Fruit fly (Drosophila melanogaster) whole organism, adult: Measurements from ENCODE around the gene Rfk.
A peak's percentile ranks its signal among the peaks of the same experiment; 100 is the strongest.

Experiments
- CG11617 ChIP-seq: fragments of 200-800 bp; sonication (Bioruptor generic); optimal IDR thresholded peaks from 2 replicates; lab custom pipeline; 2017; ENCODE audit warnings: mild to moderate bottlenecking, missing biosample characterization, missing genetic modification reagents, missing genetic modification characterization
- CG12768 ChIP-seq: fragments of 200-800 bp; sonication (Bioruptor generic); optimal IDR thresholded peaks from 2 replicates; lab custom pipeline; 2017; ENCODE audit warnings: missing biosample characterization, missing genetic modification characterization, mild to moderate bottlenecking, moderate library complexity, missing genetic modification reagents
- CG14711 ChIP-seq: fragments of 200-800 bp; sonication (Bioruptor generic); optimal IDR thresholded peaks from 2 replicates; lab custom pipeline; 2018; ENCODE audit warnings: missing biosample characterization, mild to moderate bottlenecking, missing genetic modification characterization, moderate library complexity
- CG1620 ChIP-seq: fragments of 200-800 bp; sonication (Bioruptor generic); optimal IDR thresholded peaks from 2 replicates; lab custom pipeline; 2016; ENCODE audit warnings: missing biosample characterization, missing genetic modification characterization
- CG33017 ChIP-seq: fragments of 200-800 bp; sonication (Bioruptor generic); optimal IDR thresholded peaks from 2 replicates; lab custom pipeline; 2018; ENCODE audit warnings: missing biosample characterization, mild to moderate bottlenecking, missing genetic modification characterization, moderate library complexity
- CG5204 ChIP-seq: fragments of 200-800 bp; sonication (Bioruptor generic); optimal IDR thresholded peaks from 2 replicates; lab custom pipeline; 2016; ENCODE audit warnings: missing biosample characterization, missing genetic modification characterization
- CG7045 ChIP-seq: fragments of 200-800 bp; sonication (Bioruptor generic); optimal IDR thresholded peaks from 2 replicates; lab custom pipeline; 2017; ENCODE audit warnings: missing biosample characterization, mild to moderate bottlenecking, missing genetic modification characterization
- CG7101 ChIP-seq: fragments of 200-800 bp; sonication (Bioruptor generic); optimal IDR thresholded peaks from 2 replicates; lab custom pipeline; 2018; ENCODE audit warnings: missing biosample characterization, mild to moderate bottlenecking, missing genetic modification characterization, moderate library complexity
- Clk ChIP-seq: fragments of 200-800 bp; sonication (Bioruptor generic); optimal IDR thresholded peaks from 2 replicates; lab custom pipeline; 2017; ENCODE audit warnings: missing biosample characterization, missing genetic modification characterization
- Crg-1 ChIP-seq: fragments of 200-800 bp; sonication (Bioruptor generic); optimal IDR thresholded peaks from 2 replicates; lab custom pipeline; 2016; ENCODE audit warnings: missing biosample characterization, missing genetic modification characterization
- Hr96 ChIP-seq: fragments of 200-800 bp; sonication (Bioruptor generic); optimal IDR thresholded peaks from 2 replicates; lab custom pipeline; 2016; ENCODE audit warnings: missing biosample characterization, missing genetic modification characterization
- Mnt ChIP-seq: fragments of 200-800 bp; sonication (Bioruptor generic); optimal IDR thresholded peaks from 2 replicates; lab custom pipeline; 2016; ENCODE audit warnings: missing biosample characterization, mild to moderate bottlenecking, missing genetic modification characterization
- bab1 ChIP-seq: fragments of 200-800 bp; sonication (Bioruptor generic); optimal IDR thresholded peaks from 3 replicates; lab custom pipeline; 2019; ENCODE audit warnings: missing biosample characterization, mild to moderate bottlenecking, missing genetic modification characterization, moderate library complexity
- cic ChIP-seq: fragments of 200-800 bp; sonication (Bioruptor generic); optimal IDR thresholded peaks from 2 replicates; lab custom pipeline; 2017; ENCODE audit warnings: missing biosample characterization, mild to moderate bottlenecking, missing genetic modification characterization, moderate library complexity
- cnc ChIP-seq, 2 experiments: fragments of >200 bp; optimal IDR thresholded peaks; 2 replicates each; lab custom pipeline; 2017
- kay ChIP-seq: fragments of 200-800 bp; sonication (Bioruptor generic); peaks from one replicate; lab custom pipeline; 2016; ENCODE audit warnings: missing biosample characterization, missing genetic modification characterization, borderline replicate concordance
- ovo ChIP-seq: fragments of 200-800 bp; sonication (Bioruptor generic); optimal IDR thresholded peaks from 2 replicates; lab custom pipeline; 2016; ENCODE audit warnings: missing biosample characterization, missing genetic modification characterization
- pad ChIP-seq: fragments of 200-800 bp; sonication (Bioruptor generic); optimal IDR thresholded peaks from 3 replicates; lab custom pipeline; 2017; ENCODE audit warnings: missing biosample characterization, missing genetic modification characterization, mild to moderate bottlenecking, moderate library complexity, missing genetic modification reagents
- tj ChIP-seq: fragments of 200-800 bp; sonication (Bioruptor generic); optimal IDR thresholded peaks from 3 replicates; lab custom pipeline; 2017; ENCODE audit warnings: missing biosample characterization, mild to moderate bottlenecking, missing genetic modification characterization, moderate library complexity
- toe ChIP-seq: fragments of 200-800 bp; sonication (Bioruptor generic); optimal IDR thresholded peaks from 2 replicates; lab custom pipeline; 2016; ENCODE audit warnings: missing biosample characterization, missing genetic modification characterization

The Rfk gene

DNA sequence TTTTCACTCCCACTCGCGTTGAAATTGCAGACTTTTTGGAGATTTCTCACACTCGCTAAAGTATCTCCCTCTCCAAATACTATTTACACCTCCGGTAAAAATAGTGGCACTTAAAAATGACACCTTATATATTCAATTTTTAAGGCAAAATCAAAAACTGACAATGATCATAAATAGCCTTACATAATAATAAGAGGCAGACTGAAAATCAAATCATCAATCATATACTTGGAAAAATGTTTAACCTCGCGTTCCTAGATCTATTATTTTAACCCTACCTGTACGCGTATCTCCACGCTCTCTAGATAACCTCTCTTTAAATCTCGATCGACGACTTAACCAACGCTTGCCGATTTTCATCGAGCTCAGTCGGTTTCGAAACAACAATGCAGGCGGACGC is 17.6 kb downstream of the Rfk start:
- TF ChIP-seq bab1 (GFP tag; lab: Kevin White, UChicago): peak; percentile 89
- peak; percentile 25 for TF ChIP-seq CG5204 (GFP tag; lab: Kevin White, UChicago)
- TF ChIP-seq Hr96 (GFP tag; lab: Kevin White, UChicago): no peak
- no peak for TF ChIP-seq ovo
- TF ChIP-seq Mnt (GFP tag; lab: Kevin White, UChicago): no peak
- TF ChIP-seq CG33017: peak; percentile 14
- peak; percentile 46 for TF ChIP-seq CG14711 (tag; lab: Kevin White, UChicago)

DNA sequence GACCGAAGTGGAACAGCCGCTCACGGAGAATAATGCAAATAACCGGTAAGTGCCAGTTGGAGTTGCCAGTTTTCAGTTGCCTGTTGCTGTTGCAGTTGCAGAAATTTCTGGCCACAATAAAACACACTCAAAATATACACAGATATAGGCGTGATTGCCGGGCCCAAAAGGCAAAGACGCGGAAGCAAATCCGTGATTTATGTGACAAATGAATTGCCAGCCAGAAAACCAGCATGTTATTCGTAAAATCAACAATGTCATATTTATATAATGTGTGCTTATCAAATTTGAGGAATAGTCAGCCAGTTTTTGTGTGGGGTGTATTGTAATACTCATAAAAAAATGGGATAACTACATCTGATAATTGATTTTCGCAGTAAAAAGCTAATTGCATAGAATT is 18.5 kb downstream of the Rfk start:
- TF ChIP-seq bab1 (GFP tag; lab: Kevin White, UChicago): no peak
- TF ChIP-seq Clk (GFP tag; lab: Kevin White, UChicago): no peak
- no peak for TF ChIP-seq CG11617 (GFP tag; lab: Kevin White, UChicago)
- TF ChIP-seq pad: no peak
- TF ChIP-seq cic (GFP tag; lab: Kevin White, UChicago): no peak
- no peak for TF ChIP-seq CG33017
- no peak for TF ChIP-seq CG12768 (GFP tag; lab: Kevin White, UChicago)
- TF ChIP-seq Mnt (GFP tag; lab: Kevin White, UChicago): no peak
- no peak for TF ChIP-seq CG14711 (tag; lab: Kevin White, UChicago)
- no peak for TF ChIP-seq Hr96 (GFP tag; lab: Kevin White, UChicago)
- TF ChIP-seq toe (GFP tag; lab: Kevin White, UChicago): no peak
- TF ChIP-seq tj: no peak
- no peak for TF ChIP-seq cnc (optimal IDR thresholded peaks at IDR 0.05; lab: Kevin White, UChicago)
- TF ChIP-seq ovo: no peak
- TF ChIP-seq CG5204 (GFP tag; lab: Kevin White, UChicago): no peak

DNA sequence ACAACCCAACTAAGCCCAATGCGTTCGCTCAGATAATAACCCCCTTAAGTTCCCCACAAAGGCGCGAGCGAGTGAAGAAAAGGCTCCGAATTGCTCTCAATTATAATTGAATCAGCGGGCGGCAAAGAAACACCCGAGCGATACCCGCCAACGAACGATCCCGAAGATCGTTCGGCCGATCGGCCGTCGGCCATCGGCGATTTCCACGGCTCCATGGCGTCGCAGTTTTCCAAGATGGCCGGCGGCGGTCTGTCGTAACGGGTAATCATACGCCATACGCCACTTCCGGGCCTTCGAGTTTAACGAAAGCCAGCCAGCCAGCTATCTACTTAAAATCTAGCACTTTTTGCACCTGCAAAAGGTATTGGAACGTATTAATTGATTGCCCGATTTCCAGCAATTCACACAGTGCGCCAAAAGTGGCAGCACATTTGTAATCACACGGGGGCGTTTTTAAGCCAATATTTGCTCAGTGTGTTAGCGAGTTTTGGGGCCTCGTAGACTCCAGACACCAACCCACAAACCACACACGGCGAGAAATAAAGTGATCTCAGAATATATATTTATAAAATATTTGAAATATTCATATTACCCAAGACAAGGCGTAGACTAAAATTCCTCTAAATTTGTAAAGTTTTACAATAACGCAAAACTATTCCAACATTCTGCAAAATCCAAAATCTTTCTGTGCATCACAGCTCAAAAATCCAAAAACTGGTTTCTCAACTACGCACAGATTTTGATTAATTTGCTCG is 20.7 kb downstream of the Rfk start:
- TF ChIP-seq kay (GFP tag; lab: Kevin White, UChicago) (peak; percentile 81), Crg-1 (GFP tag; lab: Kevin White, UChicago) (no peak)

DNA sequence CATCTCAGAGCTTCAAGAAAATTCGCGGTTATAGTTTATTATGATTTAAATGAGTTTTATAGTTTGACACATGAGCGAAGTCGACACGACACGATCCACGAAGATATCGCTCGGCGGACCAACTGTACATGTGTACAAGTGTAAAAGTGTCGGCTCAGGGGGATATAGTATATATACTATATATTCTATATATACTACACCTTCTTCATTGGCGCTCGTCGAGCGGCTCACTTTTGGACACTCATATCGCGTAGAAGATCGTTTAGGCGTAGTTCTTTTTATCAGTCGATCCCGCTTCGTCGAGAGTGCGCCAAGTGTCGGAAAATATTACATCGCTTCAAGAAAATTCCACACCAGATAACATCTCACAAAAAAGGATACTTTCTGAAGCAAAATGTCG is 22.1 kb downstream of the Rfk start, which contains the start of gene wtrw:
Gene wtrw (plus strand): TSS at position 301 of the 400 bp plus-strand sequence.
- no peak for TF ChIP-seq CG5204 (GFP tag; lab: Kevin White, UChicago)
- TF ChIP-seq kay (GFP tag; lab: Kevin White, UChicago): peak; percentile 36
- TF ChIP-seq CG14711 (tag; lab: Kevin White, UChicago): no peak
- TF ChIP-seq CG1620 (GFP tag; lab: Kevin White, UChicago): no peak

DNA sequence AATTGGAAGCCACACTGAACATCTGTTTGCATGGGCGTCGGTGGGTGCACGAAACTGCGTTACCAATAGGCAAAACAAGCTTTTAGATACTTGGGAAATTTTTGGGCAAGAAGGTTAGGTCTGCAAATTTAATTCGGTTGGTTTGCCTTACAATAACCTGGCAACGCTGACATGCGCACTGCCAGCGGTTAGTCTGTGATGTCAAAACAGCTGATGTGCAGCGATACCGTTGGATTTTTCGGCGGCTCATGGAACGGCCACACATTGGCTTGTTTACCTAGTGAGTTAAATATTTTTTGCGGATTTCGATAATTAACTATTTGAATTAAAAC is 26.3 kb downstream of the Rfk start, which contains the start of gene ArgRS-m:
Gene ArgRS-m (plus strand): TSS at position 187 of the 332 bp plus-strand sequence.
- peak; percentile 10 for TF ChIP-seq CG12768 (GFP tag; lab: Kevin White, UChicago)
- peak; percentile 69 for TF ChIP-seq CG7101
- peak; percentile 38 for TF ChIP-seq tj
- TF ChIP-seq cnc (optimal IDR thresholded peaks at IDR 0.05; lab: Kevin White, UChicago): no peak
- peak; percentile 50 for TF ChIP-seq toe (GFP tag; lab: Kevin White, UChicago)
- TF ChIP-seq Hr96 (GFP tag; lab: Kevin White, UChicago): peak; percentile 38
- TF ChIP-seq Crg-1 (GFP tag; lab: Kevin White, UChicago): peak; percentile 46
- peak; percentile 12 for TF ChIP-seq pad
- TF ChIP-seq CG11617 (GFP tag; lab: Kevin White, UChicago): peak; percentile 76
- peak; percentile 39 for TF ChIP-seq CG14711 (tag; lab: Kevin White, UChicago)
- no peak for TF ChIP-seq Clk (GFP tag; lab: Kevin White, UChicago)
- no peak for TF ChIP-seq CG5204 (GFP tag; lab: Kevin White, UChicago)
- TF ChIP-seq kay (GFP tag; lab: Kevin White, UChicago): no peak
- TF ChIP-seq CG1620 (GFP tag; lab: Kevin White, UChicago): peak; percentile 48
- peak; percentile 87 for TF ChIP-seq ovo
- peak; percentile 81 for TF ChIP-seq bab1 (GFP tag; lab: Kevin White, UChicago)
- peak; percentile 30 for TF ChIP-seq Mnt (GFP tag; lab: Kevin White, UChicago)
- TF ChIP-seq CG7045: peak; percentile 37
- TF ChIP-seq CG33017: peak; percentile 35
- peak; percentile 45 for TF ChIP-seq cic (GFP tag; lab: Kevin White, UChicago)

DNA sequence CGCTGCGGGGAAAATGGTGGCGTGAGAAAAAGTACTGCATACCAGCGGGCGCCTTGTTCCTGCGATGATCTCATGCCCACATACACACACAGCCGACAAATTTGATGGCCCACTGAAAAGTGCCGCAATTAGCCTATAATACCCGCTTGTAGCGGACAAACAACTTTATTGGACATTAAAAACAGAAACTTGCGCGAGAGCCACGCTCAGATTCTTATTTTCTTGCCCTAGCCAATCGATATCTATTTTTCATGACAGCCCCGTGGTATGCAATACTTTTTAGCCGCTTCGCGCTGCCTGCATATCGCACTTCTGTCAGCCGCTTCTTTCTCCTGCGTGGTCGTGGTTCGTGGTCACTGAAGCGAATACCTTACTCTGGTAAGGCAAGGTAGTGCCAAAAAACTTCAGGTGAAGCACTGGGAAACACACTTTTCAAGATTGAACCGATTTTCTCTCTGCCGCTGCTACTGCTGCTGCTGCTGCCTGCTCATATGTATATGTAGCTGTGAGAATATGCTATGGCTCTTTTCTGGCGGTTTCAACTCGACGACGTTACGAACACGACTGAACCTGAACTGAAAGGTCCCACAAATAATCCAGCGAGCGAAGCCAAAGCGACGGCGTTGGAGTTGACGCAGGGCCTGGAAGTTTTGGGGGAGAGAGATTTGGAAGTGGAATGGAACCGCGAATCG is 26.8 kb downstream of the Rfk start, which contains the start of gene CG17816:
Gene CG17816 (minus strand): TSS at position 567 of the 692 bp plus-strand sequence.
- TF ChIP-seq pad (peak; percentile 32), CG7045 (no peak), CG7101 (no peak), Clk (GFP tag; lab: Kevin White, UChicago) (no peak), cnc (optimal IDR thresholded peaks at IDR 0.05; lab: Kevin White, UChicago) (no peak), ovo (no peak), CG33017 (no peak), tj (no peak)
